Fruit fly (Drosophila melanogaster) whole organism, larva: ENCODE data around the gene Srrm234.

ENCODE experiments used
- noc ChIP-seq: fragments of 200-800 bp; sonication (Bioruptor generic); optimal IDR thresholded peaks from 3 replicates; lab custom pipeline; 2019; ENCODE audit warnings: missing biosample characterization, mild to moderate bottlenecking, missing genetic modification characterization, moderate library complexity

Srrm234 gene

dm6 chr3L:1672627-1673026 lies 7.8 kb upstream of the Srrm234 start, which contains the start of gene CG13930:
TSS of gene CG13930 (minus strand) at chr3L:1672727.
- TF ChIP-seq noc (tag; lab: Kevin White, UChicago): no peak

DNA sequence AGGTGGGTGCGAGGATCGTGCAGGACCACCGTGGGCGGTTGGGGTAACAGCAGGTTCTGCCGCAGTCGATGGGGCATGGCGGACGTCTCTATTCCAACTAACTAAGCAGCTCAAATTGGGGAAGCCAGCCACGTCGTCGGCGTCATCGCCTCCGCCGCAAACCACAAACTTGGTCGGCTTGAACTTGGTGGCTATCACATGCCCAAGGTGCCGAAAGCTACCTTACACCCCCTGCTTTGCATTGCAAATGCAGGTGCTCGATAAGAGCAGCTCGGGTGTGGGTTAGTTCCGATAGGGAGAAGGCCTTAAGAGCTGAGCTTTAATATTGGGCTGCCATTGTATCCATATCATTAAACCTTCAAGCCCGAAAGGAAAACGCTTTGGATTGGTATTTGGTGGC lies 5.1 kb upstream of the Srrm234 start, which contains the start of gene RabX5:
RabX5 (minus strand) TSS at position 101 of the 400 bp plus-strand sequence.
- no peak for TF ChIP-seq noc (tag; lab: Kevin White, UChicago)

DNA sequence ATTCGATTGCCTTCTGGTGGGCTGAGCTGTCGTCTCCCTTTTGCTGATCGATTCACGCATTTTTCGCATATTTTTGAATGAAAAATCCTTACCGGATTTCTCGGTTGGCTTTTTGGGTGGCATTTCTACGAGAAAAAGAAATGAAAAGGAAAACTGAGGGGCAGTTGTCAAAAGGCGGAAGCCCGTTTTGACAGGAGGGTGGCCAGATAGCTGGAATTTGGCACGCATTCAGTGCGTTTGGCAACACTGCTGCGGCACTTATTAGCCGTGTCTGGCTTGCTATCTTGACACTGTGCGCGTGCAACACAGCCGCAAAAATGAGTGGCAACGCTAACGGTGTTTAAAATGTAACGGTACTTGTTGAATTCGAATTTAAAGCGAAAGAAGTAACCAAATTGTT lies 3.6 kb upstream of the Srrm234 start, which contains the start of gene RpL23A:
RpL23A (minus strand) TSS at position 151 of the 400 bp plus-strand sequence.
- TF ChIP-seq noc (tag; lab: Kevin White, UChicago): peak; percentile 78

DNA sequence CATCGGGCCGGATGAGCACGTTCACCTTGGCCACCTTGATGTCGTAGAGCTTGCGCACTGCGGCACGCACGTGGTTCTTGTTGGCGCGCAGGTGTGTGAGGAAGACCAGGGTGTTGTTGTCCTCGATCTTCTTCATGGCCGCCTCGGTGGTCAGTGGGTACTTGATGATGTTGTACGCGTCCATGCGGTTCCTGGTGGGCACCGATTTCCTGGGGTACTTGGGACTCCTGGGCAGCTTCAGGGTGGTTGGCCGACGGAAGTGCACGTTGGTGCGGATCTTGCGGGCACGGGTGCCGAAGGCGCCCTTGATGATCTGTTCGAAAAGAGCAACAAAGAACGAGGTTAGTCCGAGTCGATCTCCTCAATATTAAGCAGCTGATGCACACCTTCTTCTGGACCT lies 2.6 kb upstream of the Srrm234 start:
- no peak for TF ChIP-seq noc (tag; lab: Kevin White, UChicago)

DNA sequence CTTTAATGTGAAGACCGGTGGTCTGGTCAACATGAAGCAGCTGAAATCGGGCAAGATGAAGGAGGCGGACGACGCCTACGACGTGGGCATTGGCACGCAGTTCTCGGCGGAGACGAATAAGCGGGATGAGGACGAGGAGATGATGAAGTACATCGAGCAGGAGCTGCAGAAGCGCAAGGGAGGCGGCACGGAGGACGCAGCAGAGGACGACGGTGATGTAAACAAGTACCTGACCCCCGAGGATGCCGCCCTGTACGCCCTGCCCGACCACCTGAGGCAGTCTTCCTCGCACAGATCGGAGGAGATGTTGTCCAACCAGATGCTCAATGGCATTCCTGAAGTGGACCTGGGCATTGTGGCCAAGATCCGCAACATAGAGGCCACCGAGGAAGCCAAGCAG lies 680 bp upstream of the Srrm234 start:
- TF ChIP-seq noc (tag; lab: Kevin White, UChicago): no peak

- no peak for TF ChIP-seq noc (tag; lab: Kevin White, UChicago)
These were observed 659 bp downstream of the Srrm234 start for dm6 chr3L:1664205-1664604.

- TF ChIP-seq noc (tag; lab: Kevin White, UChicago): no peak
These were observed 1.3 kb downstream of the Srrm234 start for dm6 chr3L:1663531-1663930.

dm6 chr3L:1661738-1662370 lies 3.0 kb downstream of the Srrm234 start:
- TF ChIP-seq noc (tag; lab: Kevin White, UChicago): no peak

DNA sequence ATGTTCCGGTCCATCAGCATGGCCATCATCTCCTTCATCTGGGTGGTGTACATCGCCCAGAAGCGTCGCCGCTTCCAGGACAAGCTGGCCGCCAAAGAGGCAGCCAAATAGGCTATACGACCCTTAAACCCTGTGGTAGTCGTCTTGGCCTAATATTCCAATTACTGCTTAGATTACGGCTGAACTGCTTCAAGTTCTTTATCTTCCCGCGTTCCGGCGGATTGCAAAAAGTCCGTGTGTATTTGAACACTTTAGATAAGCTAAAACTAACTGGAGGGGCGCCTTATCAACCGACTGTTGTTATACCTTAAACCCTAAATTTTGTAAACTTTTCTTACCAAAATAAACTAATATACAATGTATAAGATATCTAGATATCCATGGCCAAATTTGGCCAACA lies 11.1 kb downstream of the Srrm234 start:
- no peak for TF ChIP-seq noc (tag; lab: Kevin White, UChicago)

- TF ChIP-seq noc (tag; lab: Kevin White, UChicago): no peak
These were observed 12.1 kb downstream of the Srrm234 start, which contains the start of the genes CG7970 and Vta1 for dm6 chr3L:1652700-1653200. TSS of gene CG7970 (plus strand) at chr3L:1652750. TSS of gene Vta1 (minus strand) at chr3L:1652900.

DNA sequence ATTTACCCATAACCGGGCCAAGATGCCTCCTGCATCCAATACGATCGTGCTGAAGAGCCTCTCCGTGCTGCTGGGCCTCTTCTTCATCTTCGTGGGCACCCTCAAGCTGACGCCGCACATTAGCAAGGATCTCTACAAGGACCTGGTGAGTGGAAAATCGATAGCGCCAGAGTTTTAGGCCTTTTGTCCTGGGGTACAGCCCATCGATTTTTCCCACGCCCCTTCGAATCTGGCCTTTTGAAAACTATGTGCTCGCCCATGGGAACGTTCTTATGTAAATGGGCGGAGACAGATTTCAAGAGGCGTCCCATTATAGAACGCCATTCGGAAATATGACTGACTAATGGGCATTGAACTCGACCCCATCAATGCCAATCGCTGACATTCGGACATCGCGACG lies 15.5 kb downstream of the Srrm234 start:
- no peak for TF ChIP-seq noc (tag; lab: Kevin White, UChicago)

- TF ChIP-seq noc (tag; lab: Kevin White, UChicago): no peak
These were observed 16.0 kb downstream of the Srrm234 start, which contains the start of gene CG13920 for dm6 chr3L:1648690-1649355. TSS of gene CG13920 (plus strand) at chr3L:1648944.

dm6 chr3L:1647276-1647919 lies 17.5 kb downstream of the Srrm234 start, which contains the start of the genes CG17249 and Bro:
TSS of gene CG17249 (minus strand) at chr3L:1647464.
TSS of gene Bro (plus strand) at chr3L:1647869.
- no peak for TF ChIP-seq noc (tag; lab: Kevin White, UChicago)

- TF ChIP-seq noc (tag; lab: Kevin White, UChicago): peak; percentile 90
These were observed 19.8 kb downstream of the Srrm234 start, which contains the start of the genes alphaCOP and CG13919 for dm6 chr3L:1644920-1645567. TSS of gene alphaCOP (minus strand) at chr3L:1645199. TSS of gene CG13919 (plus strand) at chr3L:1645467.

DNA sequence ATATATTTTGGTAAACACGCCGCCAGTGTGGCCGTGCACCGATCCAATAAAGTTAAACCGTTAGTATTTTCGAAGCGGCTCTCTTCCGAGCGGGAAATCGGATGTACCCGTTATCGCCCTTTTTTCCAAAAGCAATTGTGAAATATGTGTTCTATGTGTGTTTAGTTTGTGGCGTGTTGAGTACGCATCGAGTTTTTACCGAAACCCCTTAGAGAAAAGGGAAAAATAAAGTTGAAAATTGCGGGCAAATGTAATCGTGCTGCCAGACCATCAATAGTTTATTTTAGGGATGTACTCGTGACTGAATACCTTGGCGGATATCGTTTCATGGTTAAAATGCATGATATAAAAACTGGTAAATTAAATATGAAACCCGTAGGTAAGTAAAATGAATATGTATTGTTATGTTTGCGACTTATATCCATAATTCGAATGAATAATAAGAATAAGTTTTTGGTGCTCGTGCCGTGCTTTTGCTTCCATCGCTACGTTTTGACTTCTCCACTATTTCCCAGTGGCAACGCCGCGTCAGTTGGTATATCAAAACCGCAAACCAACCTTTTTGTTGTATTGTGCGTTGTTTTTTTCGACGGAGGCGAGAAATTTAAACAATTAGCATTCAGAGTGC lies 25.6 kb downstream of the Srrm234 start, which contains the start of the genes Mettl2 and Bgb:
Mettl2 (minus strand) TSS at position 51 of the 628 bp plus-strand sequence.
Bgb (plus strand) TSS at position 527 of the 628 bp plus-strand sequence.
- no peak for TF ChIP-seq noc (tag; lab: Kevin White, UChicago)
